Fruit fly (Drosophila melanogaster): Measurements from ENCODE around the gene XNP.

Gene XNP

dm6 chr3R:25515450-25516288 lies 33.0 kb upstream of the XNP start, which contains the start of gene msi (continued):
- TF ChIP-seq bsh (GFP tag; optimal IDR thresholded peaks at IDR 0.05) (peak; percentile 94 to 100), CG3281 (GFP tag; optimal IDR thresholded peaks at IDR 0.05) (peak; percentile 98), CG7271 (tag; optimal IDR thresholded peaks at IDR 0.05) (peak; percentile 95), CG8478 (optimal IDR thresholded peaks at IDR 0.05) (no peak), scrt (GFP tag; optimal IDR thresholded peaks at IDR 0.05) (peak; percentile 97), p53 (GFP tag; optimal IDR thresholded peaks at IDR 0.05) (peak; percentile 37), Bdp1 (GFP tag; optimal IDR thresholded peaks at IDR 0.05) (peak; percentile 57), CG2712 (tag; optimal IDR thresholded peaks at IDR 0.05) (peak; percentile 100), vfl (GFP tag; optimal IDR thresholded peaks at IDR 0.05) (peak; percentile 79), her (GFP tag; optimal IDR thresholded peaks at IDR 0.05) (peak; percentile 39), vvl (GFP tag; IDR thresholded peaks at IDR 0.05) (peak; percentile 100), crp (GFP tag; optimal IDR thresholded peaks at IDR 0.05) (peak in 1 of 2 experiments; percentile 69), prd (optimal IDR thresholded peaks at IDR 0.05) (no peak), prd (GFP tag; IDR thresholded peaks at IDR 0.05) (peak; percentile 99), lmd (GFP tag; IDR thresholded peaks at IDR 0.05) (peak; percentile 99), Stat92E (GFP tag; optimal IDR thresholded peaks at IDR 0.05) (peak in 1 of 3 experiments; percentile 99), CG10959 (GFP tag; IDR thresholded peaks at IDR 0.05) (peak; percentile 95), ATbp (GFP tag; optimal IDR thresholded peaks at IDR 0.05) (peak; percentile 99), CG6854 (GFP tag; optimal IDR thresholded peaks at IDR 0.05) (peak; percentile 98), hb (GFP tag; IDR thresholded peaks at IDR 0.05; ENCODE audit: partially characterized antibody) (no peak), sens-2 (GFP tag; IDR thresholded peaks at IDR 0.05) (peak; percentile 95), Ravus (GFP tag; IDR thresholded peaks at IDR 0.05) (peak; percentile 97), Hmr (GFP tag; optimal IDR thresholded peaks at IDR 0.05) (peak; percentile 99), Ada2b (GFP tag; IDR thresholded peaks at IDR 0.05) (peak; percentile 99), Abd-B (GFP tag; optimal IDR thresholded peaks at IDR 0.05) (peak; percentile 100), NFAT (GFP tag; IDR thresholded peaks at IDR 0.05) (peak; percentile 96; the same call in 1 of the 2 replicates), Doc2 (GFP tag; IDR thresholded peaks at IDR 0.05) (peak; percentile 94), usp (GFP tag; optimal IDR thresholded peaks at IDR 0.05) (no peak), Ets97D (GFP tag; optimal IDR thresholded peaks at IDR 0.05) (peak; percentile 98), CG2129 (GFP tag; IDR thresholded peaks at IDR 0.05; ENCODE audit: partially characterized antibody) (no peak), CG18599 (GFP tag; optimal IDR thresholded peaks at IDR 0.05) (peak; percentile 99), gfzf (GFP tag; optimal IDR thresholded peaks at IDR 0.05) (peak; percentile 38), tx (GFP tag; optimal IDR thresholded peaks at IDR 0.05) (peak; percentile 78), CG15514 (GFP tag; optimal IDR thresholded peaks at IDR 0.05) (peak; percentile 93), CG10321 (GFP tag; IDR thresholded peaks at IDR 0.05) (peak; percentile 97), CG15696 (tag; optimal IDR thresholded peaks at IDR 0.05) (peak; percentile 92), gsb (GFP tag; IDR thresholded peaks at IDR 0.05) (peak; percentile 97), psq (GFP tag; optimal IDR thresholded peaks at IDR 0.05) (peak; percentile 94), Rx (GFP tag; IDR thresholded peaks at IDR 0.05) (peak; percentile 95), pum (GFP tag; optimal IDR thresholded peaks at IDR 0.05) (peak; percentile 80), nerfin-2 (GFP tag; IDR thresholded peaks at IDR 0.05; ENCODE audit: partially characterized antibody) (no peak), Poxn (GFP tag; IDR thresholded peaks at IDR 0.05) (peak; percentile 96), CG7556 (GFP tag; optimal IDR thresholded peaks at IDR 0.05) (peak; percentile 100), CG15011 (GFP tag; optimal IDR thresholded peaks at IDR 0.05) (peak; percentile 93), CG11085 (GFP tag; IDR thresholded peaks at IDR 0.05) (peak; percentile 98), CG1647 (GFP tag; optimal IDR thresholded peaks at IDR 0.05) (peak; percentile 54), sim (GFP tag; IDR thresholded peaks at IDR 0.05) (peak; percentile 96), CG8281 (tag; optimal IDR thresholded peaks at IDR 0.05) (peak; percentile 94), mirr (GFP tag; optimal IDR thresholded peaks at IDR 0.05) (peak; percentile 89)

Measured in whole organism, embryonic.